Fruit fly (Drosophila melanogaster): ENCODE results near the gene CG13398.

The CG13398 gene

dm6 chr2L:8376717-8377116 lies 38.3 kb downstream of the CG13398 start, which contains the start of the genes CG13390 and CG17294 (continued):
- TF ChIP-seq Hmx (GFP tag; optimal IDR thresholded peaks at IDR 0.05) (peak; percentile 85), Nf-YB (GFP tag; optimal IDR thresholded peaks at IDR 0.05) (peak; percentile 91), CG1024 (GFP tag; IDR thresholded peaks at IDR 0.05) (peak; percentile 97), pzg (GFP tag; optimal IDR thresholded peaks at IDR 0.05) (peak; percentile 63), pfk (GFP tag; optimal IDR thresholded peaks at IDR 0.05) (peak; percentile 79), CG2712 (tag; optimal IDR thresholded peaks at IDR 0.05) (peak; percentile 100), otp (GFP tag; IDR thresholded peaks at IDR 0.05) (peak; percentile 99), CG9437 (GFP tag; optimal IDR thresholded peaks at IDR 0.05) (peak; percentile 95), mld (GFP tag; IDR thresholded peaks at IDR 0.05; ENCODE audit: partially characterized antibody) (no peak), CG17385 (GFP tag; optimal IDR thresholded peaks at IDR 0.05) (peak; percentile 99), chm (GFP tag; IDR thresholded peaks at IDR 0.05) (peak; percentile 99), Hr3 (GFP tag; optimal IDR thresholded peaks at IDR 0.05) (peak; percentile 99), bsh (GFP tag; optimal IDR thresholded peaks at IDR 0.05) (peak; percentile 97 to 100), repo (GFP tag; optimal IDR thresholded peaks at IDR 0.05) (peak; percentile 86), CG17186 (GFP tag; optimal IDR thresholded peaks at IDR 0.05) (peak; percentile 94), CG10462 (GFP tag; optimal IDR thresholded peaks at IDR 0.05) (peak; percentile 99), crc (GFP tag; optimal IDR thresholded peaks at IDR 0.05) (peak; percentile 90), CG1529 (GFP tag; optimal IDR thresholded peaks at IDR 0.05) (peak; percentile 99), Hmr (GFP tag; optimal IDR thresholded peaks at IDR 0.05) (peak; percentile 100), dan (GFP tag; IDR thresholded peaks at IDR 0.05) (peak; percentile 97), CG4617 (GFP tag; optimal IDR thresholded peaks at IDR 0.05; ENCODE audit: borderline replicate concordance) (peak; percentile 99), CG18599 (GFP tag; optimal IDR thresholded peaks at IDR 0.05) (peak; percentile 100), CG17361 (GFP tag; IDR thresholded peaks at IDR 0.05) (peak; percentile 100), dimm (GFP tag; IDR thresholded peaks at IDR 0.05) (peak; percentile 99), Xbp1 (GFP tag; optimal IDR thresholded peaks at IDR 0.05) (peak; percentile 100), nom (GFP tag; optimal IDR thresholded peaks at IDR 0.05) (peak; percentile 99), fd96Cb (tag; optimal IDR thresholded peaks at IDR 0.05) (peak; percentile 100), CG15073 (GFP tag; optimal IDR thresholded peaks at IDR 0.05) (peak; percentile 90), CG1233 (GFP tag; optimal IDR thresholded peaks at IDR 0.05) (peak; percentile 99), CHES-1-like (GFP tag; optimal IDR thresholded peaks at IDR 0.05) (peak; percentile 87), CG17328 (GFP tag; IDR thresholded peaks at IDR 0.05) (peak; percentile 100), gt (GFP tag; IDR thresholded peaks at IDR 0.05) (peak; percentile 99), Mes4 (GFP tag; optimal IDR thresholded peaks at IDR 0.05) (peak; percentile 84), Chrac-16 (GFP tag; optimal IDR thresholded peaks at IDR 0.05) (peak; percentile 99), Gug (GFP tag; IDR thresholded peaks at IDR 0.05) (peak; percentile 99), CG14050 (GFP tag; IDR thresholded peaks at IDR 0.05) (peak; percentile 99), CG4360 (GFP tag; IDR thresholded peaks at IDR 0.05) (peak; percentile 90), CG2875 (GFP tag; optimal IDR thresholded peaks at IDR 0.05) (peak; percentile 98), Dad (GFP tag; optimal IDR thresholded peaks at IDR 0.05) (peak; percentile 91), Side (GFP tag; optimal IDR thresholded peaks at IDR 0.05) (peak; percentile 93), CG2116 (GFP tag; optimal IDR thresholded peaks at IDR 0.05) (peak; percentile 92), ttk (GFP tag; IDR thresholded peaks at IDR 0.05) (peak; percentile 99), CG9727 (GFP tag; optimal IDR thresholded peaks at IDR 0.05) (peak; percentile 99), CG12659 (GFP tag; optimal IDR thresholded peaks at IDR 0.05) (peak; percentile 100), MBD-R2 (GFP tag; IDR thresholded peaks at IDR 0.05) (peak; percentile 100), CG15269 (tag; optimal IDR thresholded peaks at IDR 0.05) (peak; percentile 100), Tbp (GFP tag; optimal IDR thresholded peaks at IDR 0.05) (no peak), gfzf (GFP tag; optimal IDR thresholded peaks at IDR 0.05) (no peak), BtbVII (GFP tag; optimal IDR thresholded peaks at IDR 0.05) (peak; percentile 100), Ssrp (tag; optimal IDR thresholded peaks at IDR 0.05) (peak; percentile 100), gsb (GFP tag; IDR thresholded peaks at IDR 0.05) (peak; percentile 99)

Measured in whole organism, embryonic.